Fruit fly (Drosophila melanogaster) Kc167 (cell line): ENCODE results near the gene cnc.

ENCODE experiments used
- Sin3A ChIP-seq: fragments of >200 bp; optimal IDR thresholded peaks from 2 replicates; lab custom pipeline; 2018; ENCODE audit warnings: missing external identifiers
- psq ChIP-seq: fragments of >200 bp; optimal IDR thresholded peaks from 2 replicates; lab custom pipeline; 2017; ENCODE audit warnings: missing external identifiers
- ttk ChIP-seq: sonication (Bioruptor generic); optimal IDR thresholded peaks from 2 replicates; lab custom pipeline; 2017; ENCODE audit warnings: missing external identifiers

dm6 chr3R:23161288-23161870 lies 65.1 kb downstream of the cnc start, which contains the start of gene CG13829:
- TF ChIP-seq ttk (no peak), Sin3A (lab: Kevin White, UChicago) (no peak), psq (lab: Kevin White, UChicago) (no peak)
